Worm (Caenorhabditis elegans): ENCODE data around the gene T22B2.5.

T22B2.5 gene

DNA sequence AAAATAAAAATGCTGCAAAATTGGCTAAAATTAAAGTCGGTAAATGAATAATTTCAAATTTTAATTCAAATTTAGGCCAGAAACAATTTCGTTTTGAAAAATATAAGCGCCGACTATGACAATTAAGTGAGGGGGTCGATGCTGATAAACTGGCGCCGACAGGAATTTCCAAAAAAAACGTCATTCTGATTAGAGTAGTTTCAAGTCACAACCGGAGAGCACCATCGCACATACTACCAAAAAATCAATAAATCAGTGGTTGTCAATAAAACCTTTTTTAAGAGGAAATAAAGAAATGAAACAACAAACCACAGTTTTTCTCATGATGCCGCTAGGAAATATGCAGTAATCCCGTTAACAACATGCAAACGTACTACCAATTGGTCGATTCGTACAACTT is 37.8 kb upstream of the T22B2.5 start:
- TF ChIP-seq daf-12 (tag; optimal IDR thresholded peaks at IDR 0.05) (no peak), R02D3.7 (tag; optimal IDR thresholded peaks at IDR 0.05) (no peak), elt-1 (tag; optimal IDR thresholded peaks at IDR 0.05) (no peak), egl-5 (tag; optimal IDR thresholded peaks at IDR 0.05) (no peak), lin-39 (tag; optimal IDR thresholded peaks at IDR 0.05) (no peak), mdl-1 (tag; optimal IDR thresholded peaks at IDR 0.05) (no peak), nhr-12 (tag; optimal IDR thresholded peaks at IDR 0.05) (no peak), ceh-28 (tag; optimal IDR thresholded peaks at IDR 0.05) (peak; percentile 4), unc-62 (GFP tag; optimal IDR thresholded peaks at IDR 0.05) (no peak), ceh-9 (tag; optimal IDR thresholded peaks at IDR 0.05) (no peak), unc-39 (tag; optimal IDR thresholded peaks at IDR 0.05) (no peak), jun-1 (tag; optimal IDR thresholded peaks at IDR 0.05) (no peak), eor-1 (tag; optimal IDR thresholded peaks at IDR 0.05) (no peak), skn-1 (tag; optimal IDR thresholded peaks at IDR 0.05) (peak; percentile 28), nhr-237 (tag; optimal IDR thresholded peaks at IDR 0.05) (no peak), nfya-1 (tag; optimal IDR thresholded peaks at IDR 0.05; ENCODE audit: insufficient read depth) (no peak), lin-15B (tag; optimal IDR thresholded peaks at IDR 0.05) (no peak), nhr-25 (tag; optimal IDR thresholded peaks at IDR 0.05) (no peak), nhr-67 (tag; optimal IDR thresholded peaks at IDR 0.05) (no peak), snpc-4 (tag; optimal IDR thresholded peaks at IDR 0.05) (no peak), sea-2 (GFP tag; optimal IDR thresholded peaks at IDR 0.05) (no peak), elt-2 (tag; optimal IDR thresholded peaks at IDR 0.05) (peak; percentile 78), pqm-1 (tag; optimal IDR thresholded peaks at IDR 0.05) (peak; percentile 68), egl-27 (tag; optimal IDR thresholded peaks at IDR 0.05) (no peak)

DNA sequence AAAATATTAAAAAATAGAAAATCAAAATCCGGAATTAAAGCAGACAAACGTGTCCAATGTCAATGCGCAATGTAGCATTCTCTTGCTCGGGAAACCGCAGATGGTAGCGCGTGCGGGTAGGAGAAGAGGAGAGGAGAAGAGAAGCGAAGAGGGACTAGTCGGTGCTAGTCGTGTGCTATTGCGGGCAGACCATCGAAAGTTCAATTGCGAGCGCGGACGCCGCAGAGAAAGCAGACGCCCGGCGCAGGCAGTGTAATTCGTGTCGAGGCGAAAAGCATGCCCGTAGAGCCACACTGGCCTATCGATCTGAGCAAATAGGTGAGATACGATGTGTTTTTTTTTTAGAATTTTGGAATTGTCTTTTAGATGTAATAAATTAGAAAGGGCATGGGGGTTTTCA is 34.5 kb upstream of the T22B2.5 start:
- no peak for TF ChIP-seq lin-15B (tag; optimal IDR thresholded peaks at IDR 0.05)
- peak; percentile 84 for TF ChIP-seq lin-39 (tag; optimal IDR thresholded peaks at IDR 0.05)
- no peak for TF ChIP-seq eor-1 (tag; optimal IDR thresholded peaks at IDR 0.05)
- peak; percentile 81 for TF ChIP-seq hmg-11 (tag; optimal IDR thresholded peaks at IDR 0.05)
- no peak for TF ChIP-seq fkh-10 (GFP tag; optimal IDR thresholded peaks at IDR 0.05)
- peak; percentile 74 for TF ChIP-seq nfya-1 (tag; optimal IDR thresholded peaks at IDR 0.05; ENCODE audit: insufficient read depth)
- no peak for TF ChIP-seq ceh-9 (tag; optimal IDR thresholded peaks at IDR 0.05)
- no peak for TF ChIP-seq mdl-1 (tag; optimal IDR thresholded peaks at IDR 0.05)
- TF ChIP-seq mml-1 (tag; optimal IDR thresholded peaks at IDR 0.05) = no peak
- TF ChIP-seq elt-2 (tag; optimal IDR thresholded peaks at IDR 0.05) = peak; percentile 41
- TF ChIP-seq ama-1 (optimal IDR thresholded peaks at IDR 0.05) = peak; percentile 19
- TF ChIP-seq pha-4 (tag; optimal IDR thresholded peaks at IDR 0.05) = peak; percentile 66
- TF ChIP-seq egl-5 (tag; optimal IDR thresholded peaks at IDR 0.05) = no peak
- TF ChIP-seq sea-2 (GFP tag; optimal IDR thresholded peaks at IDR 0.05) = no peak

DNA sequence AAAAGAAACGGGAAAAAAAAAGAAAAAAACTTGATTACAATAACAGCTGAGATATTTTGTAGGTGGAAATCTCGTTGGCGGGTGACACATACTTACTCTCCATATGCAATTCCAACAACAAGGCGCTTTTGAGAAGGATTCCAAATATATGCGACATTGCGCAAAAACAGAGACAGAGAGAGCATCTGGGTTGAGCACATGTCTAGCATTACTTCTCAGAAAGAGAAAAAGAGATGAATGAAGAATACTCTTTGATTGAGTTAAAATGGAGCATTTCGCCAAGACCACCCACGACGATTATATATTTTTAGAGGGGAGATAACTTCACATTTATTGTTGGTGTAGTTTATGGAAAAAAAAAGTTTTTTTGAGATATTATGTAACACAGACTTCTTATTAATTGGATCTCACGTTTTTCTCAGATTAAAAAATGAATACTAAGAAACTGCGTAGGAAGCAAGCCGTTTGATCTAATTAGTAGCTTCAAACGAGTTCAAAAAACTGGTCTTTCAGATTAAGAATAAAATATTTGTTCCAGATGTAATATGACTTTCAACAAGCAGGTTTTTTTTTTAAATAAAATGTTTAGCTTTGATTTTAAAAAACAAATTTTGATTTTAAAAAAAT is 33.9 kb upstream of the T22B2.5 start:
- TF ChIP-seq nfya-1 (tag; optimal IDR thresholded peaks at IDR 0.05; ENCODE audit: insufficient read depth) (peak; percentile 24), nhr-12 (tag; optimal IDR thresholded peaks at IDR 0.05) (no peak), mdl-1 (tag; optimal IDR thresholded peaks at IDR 0.05) (no peak), aly-2 (tag; optimal IDR thresholded peaks at IDR 0.05) (no peak), hmg-11 (tag; optimal IDR thresholded peaks at IDR 0.05) (no peak), eor-1 (tag; optimal IDR thresholded peaks at IDR 0.05) (no peak)

DNA sequence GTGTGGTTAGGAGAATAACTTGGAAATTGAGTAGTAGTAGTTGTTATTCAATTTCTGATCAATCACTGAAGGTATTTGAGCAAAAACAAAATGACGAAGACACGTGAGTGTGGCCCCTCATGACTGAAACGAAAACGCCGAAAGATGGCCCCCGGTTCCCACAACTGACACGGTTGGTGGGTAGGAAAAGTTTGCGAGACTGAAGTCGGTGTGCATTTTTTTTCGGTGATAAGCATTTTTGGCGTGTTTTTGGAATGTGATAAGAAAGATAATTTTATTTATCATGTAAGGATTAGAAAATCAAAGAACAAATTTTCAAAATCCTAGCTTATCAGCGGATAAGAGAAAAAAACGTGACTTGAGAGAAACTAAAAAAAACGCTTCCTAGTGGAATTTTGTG is 32.9 kb upstream of the T22B2.5 start:
- TF ChIP-seq jun-1 (tag; optimal IDR thresholded peaks at IDR 0.05) (peak; percentile 67), nhr-77 (tag; optimal IDR thresholded peaks at IDR 0.05) (no peak), elt-2 (tag; optimal IDR thresholded peaks at IDR 0.05) (peak; percentile 90), unc-39 (tag; optimal IDR thresholded peaks at IDR 0.05) (no peak), pha-4 (tag; optimal IDR thresholded peaks at IDR 0.05) (peak; percentile 21), pqm-1 (tag; optimal IDR thresholded peaks at IDR 0.05) (peak; percentile 66)

DNA sequence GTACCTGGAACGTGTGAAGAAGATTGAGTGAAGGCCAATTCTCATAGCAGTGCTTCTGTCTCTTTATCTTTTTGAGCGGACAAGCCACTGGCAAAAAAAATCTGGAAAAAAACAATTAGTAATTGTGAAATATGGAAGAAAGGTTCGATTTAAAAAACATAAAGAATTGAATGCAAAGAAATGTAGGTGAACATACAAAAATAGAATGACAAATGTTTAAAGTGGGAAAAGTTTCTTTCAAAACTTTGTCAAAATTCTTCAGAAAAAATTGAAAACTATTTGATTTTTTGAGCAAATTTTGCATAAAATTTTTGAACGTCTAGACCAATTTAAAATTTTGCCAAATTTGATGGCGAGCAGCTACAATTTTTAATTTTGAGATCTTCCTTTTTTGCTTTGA is 32.0 kb upstream of the T22B2.5 start, which contains the start of gene ptp-4A2:
TSS of gene ptp-4A2 (minus strand) at position 101 of the 400 bp plus-strand sequence.
- no peak for TF ChIP-seq mml-1 (tag; optimal IDR thresholded peaks at IDR 0.05)
- TF ChIP-seq egl-5 (tag; optimal IDR thresholded peaks at IDR 0.05) = no peak
- TF ChIP-seq nfya-1 (tag; optimal IDR thresholded peaks at IDR 0.05; ENCODE audit: insufficient read depth) = no peak
- no peak for TF ChIP-seq hmg-11 (tag; optimal IDR thresholded peaks at IDR 0.05)
- no peak for TF ChIP-seq pqm-1 (tag; optimal IDR thresholded peaks at IDR 0.05)
- no peak for TF ChIP-seq ceh-28 (tag; optimal IDR thresholded peaks at IDR 0.05)
- TF ChIP-seq ceh-16 (tag; optimal IDR thresholded peaks at IDR 0.05) = no peak
- TF ChIP-seq nhr-12 (tag; optimal IDR thresholded peaks at IDR 0.05) = no peak
- TF ChIP-seq lin-15B (tag; optimal IDR thresholded peaks at IDR 0.05) = no peak
- TF ChIP-seq nhr-25 (tag; optimal IDR thresholded peaks at IDR 0.05) = no peak
- TF ChIP-seq nhr-67 (tag; optimal IDR thresholded peaks at IDR 0.05) = no peak
- TF ChIP-seq elt-1 (tag; optimal IDR thresholded peaks at IDR 0.05) = no peak

All from whole organism, L3 larva.